Worm (Caenorhabditis elegans) whole organism, L2 larva: ENCODE results near the gene C13F10.8.

ENCODE experiments used
- C34F6.9 ChIP-seq: fragments of 150-350 bp; optimal IDR thresholded peaks from 2 replicates; lab custom pipeline; 2014; ENCODE audit warnings: missing biosample characterization, missing genetic modification characterization
- F13H6.1 ChIP-seq: sonication (generic microtip); optimal IDR thresholded peaks from 2 replicates; lab custom pipeline; 2016; ENCODE audit warnings: missing genetic modification characterization, missing compliant biosample characterization
- alr-1 ChIP-seq: fragments of 150-350 bp; optimal IDR thresholded peaks from 2 replicates; lab custom pipeline; 2014; ENCODE audit warnings: missing biosample characterization, missing genetic modification characterization
- aly-2 ChIP-seq: fragments of 150-350 bp; optimal IDR thresholded peaks from 2 replicates; lab custom pipeline; 2014; ENCODE audit warnings: missing biosample characterization, missing genetic modification characterization
- ceh-16 ChIP-seq: fragments of 150-350 bp; optimal IDR thresholded peaks from 2 replicates; lab custom pipeline; 2014; ENCODE audit warnings: missing biosample characterization, missing genetic modification characterization
- ceh-82 ChIP-seq: fragments of 150-350 bp; optimal IDR thresholded peaks from 2 replicates; lab custom pipeline; 2014; ENCODE audit warnings: missing biosample characterization, missing genetic modification characterization
- crh-2 ChIP-seq: sonication (generic microtip); optimal IDR thresholded peaks from 2 replicates; lab custom pipeline; 2017; ENCODE audit warnings: missing biosample characterization, missing genetic modification characterization
- dmd-4 ChIP-seq: sonication (generic microtip); optimal IDR thresholded peaks from 2 replicates; lab custom pipeline; 2017; ENCODE audit warnings: missing biosample characterization, missing genetic modification characterization
- egl-27 ChIP-seq: sonication (generic microtip); optimal IDR thresholded peaks from 3 replicates; lab custom pipeline; 2017; ENCODE audit warnings: missing biosample characterization, missing genetic modification reagents, missing genetic modification characterization
- elt-3 ChIP-seq: sonication (generic microtip); optimal IDR thresholded peaks from 2 replicates; lab custom pipeline; 2017; ENCODE audit warnings: missing biosample characterization, missing genetic modification characterization
- fos-1 ChIP-seq: fragments of 150-350 bp; optimal IDR thresholded peaks from 2 replicates; lab custom pipeline; 2014; ENCODE audit warnings: missing biosample characterization, missing genetic modification characterization
- gmeb-1 ChIP-seq: fragments of 150-350 bp; optimal IDR thresholded peaks from 2 replicates; lab custom pipeline; 2014; ENCODE audit warnings: missing biosample characterization, missing genetic modification characterization
- lin-11 ChIP-seq: fragments of 150-350 bp; sonication (generic microtip); optimal IDR thresholded peaks from 2 replicates; lab custom pipeline; 2014; ENCODE audit warnings: missing biosample characterization, missing genetic modification characterization, inconsistent platforms, mixed read lengths
- lin-13 ChIP-seq: fragments of 150-350 bp; optimal IDR thresholded peaks from 2 replicates; lab custom pipeline; 2014; ENCODE audit warnings: missing biosample characterization, missing genetic modification reagents, missing genetic modification characterization
- lin-39 ChIP-seq: fragments of 150-350 bp; optimal IDR thresholded peaks from 2 replicates; lab custom pipeline; 2014; ENCODE audit warnings: missing biosample characterization, missing genetic modification reagents, missing genetic modification characterization
- lsy-2 ChIP-seq, 2 experiments: fragments of 150-350 bp in 1 of 2; sonication (generic microtip) in 1 of 2; optimal IDR thresholded peaks; 2 replicates each; lab custom pipeline; 2014 to 2017; ENCODE audit warnings: missing biosample characterization in 2 of 2, missing genetic modification characterization in 2 of 2
- mab-5 ChIP-seq: fragments of 150-350 bp; optimal IDR thresholded peaks from 2 replicates; lab custom pipeline; 2014; ENCODE audit warnings: missing biosample characterization, missing genetic modification characterization
- mdl-1 ChIP-seq, 2 experiments: fragments of 150-350 bp in 1 of 2; sonication (generic microtip) in 1 of 2; optimal IDR thresholded peaks; 2 replicates each; lab custom pipeline; 2017; ENCODE audit warnings: missing biosample characterization in 2 of 2, missing genetic modification characterization in 2 of 2
- nhr-10 ChIP-seq: sonication (generic microtip); optimal IDR thresholded peaks from 2 replicates; lab custom pipeline; 2017; ENCODE audit warnings: missing biosample characterization, missing genetic modification characterization
- nhr-11 ChIP-seq: fragments of 150-350 bp; optimal IDR thresholded peaks from 2 replicates; lab custom pipeline; 2014; ENCODE audit warnings: missing biosample characterization, missing genetic modification characterization
- nhr-129 ChIP-seq: fragments of 150-350 bp; optimal IDR thresholded peaks from 2 replicates; lab custom pipeline; 2014; ENCODE audit warnings: missing biosample characterization, missing genetic modification characterization
- nhr-21 ChIP-seq: fragments of 150-350 bp; optimal IDR thresholded peaks from 2 replicates; lab custom pipeline; 2014; ENCODE audit warnings: missing biosample characterization, missing genetic modification characterization
- nhr-23 ChIP-seq: fragments of 150-350 bp; optimal IDR thresholded peaks from 2 replicates; lab custom pipeline; 2014; ENCODE audit warnings: missing biosample characterization, missing genetic modification reagents, missing genetic modification characterization
- nhr-237 ChIP-seq: fragments of 150-350 bp; optimal IDR thresholded peaks from 2 replicates; lab custom pipeline; 2014; ENCODE audit warnings: missing biosample characterization, missing genetic modification characterization
- nhr-6 ChIP-seq: fragments of 150-350 bp; optimal IDR thresholded peaks from 2 replicates; lab custom pipeline; 2014; ENCODE audit warnings: missing biosample characterization, missing genetic modification characterization
- peb-1 ChIP-seq: fragments of 150-350 bp; optimal IDR thresholded peaks from 2 replicates; lab custom pipeline; 2014; ENCODE audit warnings: missing biosample characterization, missing genetic modification characterization
- sma-3 ChIP-seq: sonication (generic microtip); optimal IDR thresholded peaks from 2 replicates; lab custom pipeline; 2016; ENCODE audit warnings: missing genetic modification reagents, missing genetic modification characterization, missing compliant biosample characterization
- snpc-4 ChIP-seq: fragments of 150-350 bp; optimal IDR thresholded peaks from 2 replicates; lab custom pipeline; 2014; ENCODE audit warnings: missing biosample characterization, missing genetic modification characterization
- unc-55 ChIP-seq: fragments of 150-350 bp; sonication (generic microtip); optimal IDR thresholded peaks from 3 replicates; lab custom pipeline; 2014; ENCODE audit warnings: missing biosample characterization, missing genetic modification reagents, missing genetic modification characterization
- unc-62 ChIP-seq: fragments of 150-350 bp; optimal IDR thresholded peaks from 2 replicates; lab custom pipeline; 2014; ENCODE audit warnings: missing biosample characterization, missing genetic modification reagents, missing genetic modification characterization
- zag-1 ChIP-seq: fragments of 150-350 bp; optimal IDR thresholded peaks from 2 replicates; lab custom pipeline; 2014; ENCODE audit warnings: missing biosample characterization, missing genetic modification characterization
- ztf-1 ChIP-seq: fragments of 200-800 bp; sonication (Bioruptor generic); conservative IDR thresholded peaks from 2 replicates; pipeline ENCODE4 v1.3.6; 2022; ENCODE audit warnings: missing genetic modification characterization, missing compliant biosample characterization
- ztf-11 ChIP-seq: sonication (generic microtip); optimal IDR thresholded peaks from 2 replicates; lab custom pipeline; 2017; ENCODE audit warnings: missing biosample characterization, missing genetic modification characterization
- ztf-4 ChIP-seq: fragments of 150-350 bp; optimal IDR thresholded peaks from 2 replicates; lab custom pipeline; 2014; ENCODE audit warnings: missing biosample characterization, missing genetic modification characterization

Gene C13F10.8

ce11 chrV:7230847-7231246 lies 10.0 kb upstream of the C13F10.8 start, which contains the start of the genes gei-6 and krr-1 (continued):
- peak; percentile 10 for TF ChIP-seq lin-13 (GFP tag; lab: Kevin White, UChicago)
- no peak for TF ChIP-seq nhr-6 (tag; lab: Kevin White, UChicago)
- TF ChIP-seq mdl-1 (tag; optimal IDR thresholded peaks at IDR 0.05; lab: Kevin White, UChicago) = no peak
- TF ChIP-seq ztf-11 = no peak
- no peak for TF ChIP-seq nhr-237 (tag; lab: Kevin White, UChicago)
- TF ChIP-seq, all 48 proteins: peak for 13

ce11 chrV:7225894-7226293 lies 5.1 kb upstream of the C13F10.8 start:
- TF ChIP-seq unc-55 (GFP tag; lab: Kevin White, UChicago) = no peak
- TF ChIP-seq fos-1 = no peak
- no peak for TF ChIP-seq snpc-4
- no peak for TF ChIP-seq nhr-11
- no peak for TF ChIP-seq gmeb-1
- no peak for TF ChIP-seq lin-13 (GFP tag; lab: Kevin White, UChicago)
- TF ChIP-seq ztf-4 = no peak
- no peak for TF ChIP-seq ztf-11
- no peak for TF ChIP-seq zag-1 (tag; lab: Kevin White, UChicago)
- no peak for TF ChIP-seq ceh-16
- no peak for TF ChIP-seq ceh-82 (tag; lab: Kevin White, UChicago)
- TF ChIP-seq lin-39 (tag; lab: Kevin White, UChicago) = no peak

- TF ChIP-seq nhr-21 (peak; percentile 24), unc-55 (GFP tag; lab: Kevin White, UChicago) (no peak), alr-1 (no peak), crh-2 (tag; lab: Kevin White, UChicago) (peak; percentile 14)
Measured at ce11 chrV:7224947-7225346, 4.1 kb upstream of the C13F10.8 start, which contains the start of gene fkb-3. TSS of gene fkb-3 (plus strand) at chrV:7225223.

ce11 chrV:7224353-7224752 lies 3.5 kb upstream of the C13F10.8 start:
- no peak for TF ChIP-seq ztf-1 (GFP tag; lab: Robert Waterston, UW)
- no peak for TF ChIP-seq unc-62 (GFP tag; lab: Kevin White, UChicago)
- TF ChIP-seq peb-1 (tag; lab: Kevin White, UChicago) = no peak
- no peak for TF ChIP-seq nhr-21
- TF ChIP-seq ztf-4 = no peak
- TF ChIP-seq lin-13 (GFP tag; lab: Kevin White, UChicago) = no peak
- no peak for TF ChIP-seq sma-3 (GFP tag; lab: Kevin White, UChicago)
- no peak for TF ChIP-seq ztf-11
- no peak for TF ChIP-seq elt-3 (tag; lab: Kevin White, UChicago)
- TF ChIP-seq C34F6.9 (tag; lab: Kevin White, UChicago) = no peak
- no peak for TF ChIP-seq fos-1
- TF ChIP-seq gmeb-1 = no peak
- TF ChIP-seq egl-27 = no peak
- no peak for TF ChIP-seq lsy-2 (tag; optimal IDR thresholded peaks at IDR 0.05; lab: Kevin White, UChicago)
- no peak for TF ChIP-seq lin-11
- no peak for TF ChIP-seq aly-2 (tag; lab: Kevin White, UChicago)
- TF ChIP-seq snpc-4 = no peak
- no peak for TF ChIP-seq nhr-6 (tag; lab: Kevin White, UChicago)
- TF ChIP-seq, all 48 proteins: peak for 0

ce11 chrV:7223941-7224340 lies 3.1 kb upstream of the C13F10.8 start, which contains the start of gene C13F10.1:
TSS of gene C13F10.1 (plus strand) at chrV:7224078.
- no peak for TF ChIP-seq nhr-6 (tag; lab: Kevin White, UChicago)
- TF ChIP-seq nhr-23 (tag; lab: Kevin White, UChicago) = no peak
- no peak for TF ChIP-seq dmd-4 (tag; lab: Kevin White, UChicago)
- TF ChIP-seq C34F6.9 (tag; lab: Kevin White, UChicago) = peak; percentile 45
- TF ChIP-seq unc-55 (GFP tag; lab: Kevin White, UChicago) = peak; percentile 16
- peak; percentile 2 for TF ChIP-seq nhr-129 (tag; lab: Kevin White, UChicago)
- TF ChIP-seq mdl-1 (tag; optimal IDR thresholded peaks at IDR 0.05; lab: Kevin White, UChicago) = no peak
- no peak for TF ChIP-seq lin-13 (GFP tag; lab: Kevin White, UChicago)
- peak; percentile 48 for TF ChIP-seq mab-5 (tag; lab: Kevin White, UChicago)

- no peak for TF ChIP-seq elt-3 (tag; lab: Kevin White, UChicago)
- no peak for TF ChIP-seq F13H6.1 (tag; lab: Kevin White, UChicago)
- no peak for TF ChIP-seq nhr-10 (tag; lab: Kevin White, UChicago)
- no peak for TF ChIP-seq ztf-11
Measured at ce11 chrV:7223152-7223551, 2.3 kb upstream of the C13F10.8 start, which contains the start of gene C13F10.7. TSS of gene C13F10.7 (minus strand) at chrV:7223252.
